Fruit fly (Drosophila melanogaster) S2 (cell line): ENCODE measurements around the gene nac.

Source experiments
- CG8478 ChIP-seq: fragments of >200 bp; optimal IDR thresholded peaks from 2 replicates; lab custom pipeline; 2018
- CTCF ChIP-seq, 2 experiments: fragments of >200 bp; optimal IDR thresholded peaks; 2 replicates each; lab custom pipeline; 2018

The nac gene

dm6 chr3R:8303848-8304247, at the start of gene nac:
Gene nac (minus strand): TSS chr3R:8304023.
- TF ChIP-seq CTCF (optimal IDR thresholded peaks at IDR 0.05; lab: Kevin White, UChicago) (no peak), CG8478 (lab: Kevin White, UChicago) (no peak)

DNA sequence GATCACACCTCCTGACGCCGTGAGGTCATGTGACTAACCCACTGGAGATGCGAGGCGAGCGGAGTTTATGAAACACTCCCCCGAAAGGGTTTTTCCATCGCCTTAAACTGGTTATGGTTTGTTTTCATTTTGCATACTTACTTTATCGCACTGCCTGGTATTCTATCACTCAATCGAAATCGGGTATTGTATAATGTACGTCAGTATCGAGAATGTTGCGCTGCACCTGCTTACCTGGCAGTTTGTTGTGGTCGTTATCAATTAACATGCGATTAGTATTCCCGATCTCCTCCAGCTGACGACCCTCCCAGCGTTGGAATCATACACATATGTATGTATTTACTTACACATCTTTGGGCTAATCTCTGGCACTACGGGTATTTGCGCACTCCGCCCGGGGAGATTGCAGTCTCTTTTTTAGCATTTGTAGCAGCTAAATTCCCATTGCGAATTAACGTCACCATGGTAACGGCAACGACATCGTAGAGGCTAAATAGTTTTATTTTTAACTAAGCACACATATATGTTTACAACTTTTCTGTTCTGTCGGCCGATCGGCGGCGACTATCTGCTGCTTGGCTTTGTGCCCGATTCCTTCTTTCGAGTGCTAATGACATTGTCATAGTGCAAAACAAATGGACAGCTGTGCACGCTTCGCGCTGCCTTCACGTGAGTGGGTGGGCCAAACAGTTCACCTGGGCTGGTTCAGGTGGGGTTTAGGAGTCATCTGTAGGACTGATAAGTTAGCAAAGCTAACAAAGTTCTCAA, 49.3 kb upstream of the nac start:
- TF ChIP-seq CG8478 (lab: Kevin White, UChicago) (no peak), CTCF (optimal IDR thresholded peaks at IDR 0.05; lab: Kevin White, UChicago) (no peak)

DNA sequence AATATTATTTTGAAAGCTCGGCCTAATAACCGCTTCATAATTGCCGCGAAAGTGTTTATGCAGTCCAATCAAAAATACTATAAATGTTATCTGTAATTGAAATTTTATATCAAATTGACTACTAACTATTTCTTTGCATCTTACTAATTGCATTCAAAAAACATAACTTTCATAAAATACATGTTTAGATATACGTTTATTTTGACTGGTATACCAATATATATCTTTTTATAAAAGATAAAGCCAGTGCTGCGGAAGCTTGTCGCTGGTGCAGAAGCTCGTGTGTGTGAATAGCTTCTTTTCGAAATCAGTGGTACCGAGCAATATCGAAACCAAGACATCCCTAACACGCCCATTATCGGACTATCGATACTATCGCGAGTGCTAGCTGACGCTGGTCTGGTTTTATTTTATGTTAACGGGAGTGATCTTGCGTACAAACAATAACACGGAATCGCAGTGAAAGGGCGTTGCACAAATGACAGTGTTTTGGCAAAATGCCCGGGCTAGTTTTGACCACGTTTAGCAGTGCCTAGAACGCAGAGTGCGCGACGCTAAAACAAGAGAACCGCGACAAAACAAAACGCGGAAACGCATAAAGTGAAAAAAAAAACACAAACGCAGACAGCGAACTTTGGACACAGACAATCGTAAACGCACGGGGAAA, 45.8 kb upstream of the nac start, which contains the start of gene Atg13:
Atg13 (plus strand) TSS at position 367 of the 667 bp plus-strand sequence.
- TF ChIP-seq CTCF (optimal IDR thresholded peaks at IDR 0.05; lab: Kevin White, UChicago) (no peak), CG8478 (lab: Kevin White, UChicago) (no peak)

- no peak for TF ChIP-seq CTCF (optimal IDR thresholded peaks at IDR 0.05; lab: Kevin White, UChicago)
- TF ChIP-seq CG8478 (lab: Kevin White, UChicago) = no peak
Observed at dm6 chr3R:8349106-8349448, 45.3 kb upstream of the nac start.

DNA sequence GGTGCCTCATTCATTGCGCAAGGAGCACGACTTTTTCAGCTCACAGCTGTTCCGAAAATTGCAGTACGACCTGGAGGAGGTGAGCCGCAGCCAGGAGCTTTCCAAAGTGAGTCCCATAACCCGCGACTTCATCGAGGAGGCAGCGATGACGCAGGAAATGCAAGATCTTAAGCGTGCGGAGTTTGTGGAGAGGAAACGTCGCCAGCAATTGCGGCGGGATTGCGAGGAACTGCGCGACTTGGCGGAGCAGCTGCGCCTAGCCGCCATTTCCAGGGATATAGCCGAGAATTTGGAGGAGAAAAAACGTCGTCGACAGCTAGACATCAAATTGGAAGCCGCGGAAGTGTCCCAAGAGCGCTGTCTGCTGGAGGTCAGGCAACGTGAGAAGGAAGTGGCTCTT, 44.0 kb upstream of the nac start:
- TF ChIP-seq CTCF (optimal IDR thresholded peaks at IDR 0.05; lab: Kevin White, UChicago) = no peak
- no peak for TF ChIP-seq CG8478 (lab: Kevin White, UChicago)

dm6 chr3R:8347279-8347678, 43.5 kb upstream of the nac start, which contains the start of gene CG7352:
Gene CG7352 (plus strand): TSS chr3R:8347579.
- TF ChIP-seq CG8478 (lab: Kevin White, UChicago) (no peak), CTCF (optimal IDR thresholded peaks at IDR 0.05; lab: Kevin White, UChicago) (no peak)

DNA sequence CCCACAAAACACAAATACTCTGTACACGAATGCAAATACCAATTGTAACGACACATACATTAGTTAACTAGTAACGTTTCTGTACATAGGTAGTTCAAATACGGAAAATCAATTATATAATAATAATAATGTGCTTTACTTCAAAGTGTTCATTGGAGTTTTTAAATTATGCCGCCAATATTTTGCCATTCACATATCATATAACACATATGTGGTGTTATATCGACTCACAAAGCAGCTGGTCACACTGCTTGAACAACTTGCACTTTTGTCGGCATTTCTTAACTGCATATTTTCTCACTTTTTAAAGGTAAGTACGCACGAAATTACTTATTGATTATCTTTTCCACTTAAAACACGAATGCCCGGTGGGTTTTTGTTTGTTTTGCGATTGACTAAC, 40.4 kb upstream of the nac start, which contains the start of gene DppIII:
DppIII (plus strand) TSS at position 227 of the 400 bp plus-strand sequence.
- no peak for TF ChIP-seq CTCF (optimal IDR thresholded peaks at IDR 0.05; lab: Kevin White, UChicago)
- TF ChIP-seq CG8478 (lab: Kevin White, UChicago) = no peak

DNA sequence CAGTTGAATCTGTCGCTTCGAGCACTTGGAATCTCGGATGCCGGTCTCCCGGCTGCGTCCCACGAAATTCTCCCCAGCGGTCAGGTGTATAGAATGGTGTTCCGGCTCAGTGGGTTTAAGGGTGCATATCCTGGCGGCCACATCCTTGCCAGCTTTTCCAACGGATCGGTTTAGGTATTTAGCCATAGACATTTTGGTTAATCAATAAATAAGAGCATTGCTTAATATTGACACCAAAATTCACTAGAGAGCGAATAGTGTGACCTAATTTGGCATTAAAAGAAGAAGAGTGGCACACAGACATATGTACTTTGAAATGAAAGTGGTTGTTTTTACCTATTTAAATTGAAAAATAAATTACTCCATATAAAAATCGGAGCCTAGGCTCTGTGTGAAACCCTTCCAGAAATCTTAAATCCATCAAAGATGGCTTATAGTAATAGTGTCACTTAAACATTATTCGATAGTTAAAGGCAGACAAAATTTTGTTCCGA, 39.5 kb upstream of the nac start, which contains the start of the genes PNKP and COX7AL:
PNKP (minus strand) TSS at position 266 of the 494 bp plus-strand sequence.
COX7AL (plus strand) TSS at position 419 of the 494 bp plus-strand sequence.
- TF ChIP-seq CTCF (optimal IDR thresholded peaks at IDR 0.05; lab: Kevin White, UChicago) (no peak), CG8478 (lab: Kevin White, UChicago) (no peak)

DNA sequence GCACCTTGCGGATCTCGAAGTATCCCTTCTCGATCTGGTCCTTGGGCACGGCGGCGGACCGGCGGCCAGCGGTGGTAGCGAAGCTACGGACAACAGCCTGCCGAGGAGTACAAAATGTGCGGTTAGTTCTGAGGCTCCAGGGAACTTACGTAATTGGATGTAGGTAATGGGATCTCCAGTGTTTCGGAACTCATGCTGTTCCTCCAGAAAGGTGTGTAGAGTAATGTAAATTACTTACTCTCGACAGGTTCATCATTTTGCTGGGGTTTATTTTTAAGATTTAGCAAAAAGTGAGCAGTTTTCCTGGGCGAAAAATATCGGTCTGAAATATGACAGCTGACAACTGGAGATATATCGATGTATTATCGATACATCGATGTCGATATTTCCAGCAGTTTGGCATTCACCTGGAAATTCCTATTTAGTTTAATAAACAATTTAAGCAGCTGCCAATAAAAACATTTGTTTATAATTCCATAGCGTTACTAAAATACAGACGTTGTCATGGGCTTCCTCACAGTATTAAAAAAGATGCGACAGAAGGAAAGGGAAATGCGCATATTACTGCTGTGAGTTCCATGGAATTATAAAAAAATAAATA, 37.0 kb upstream of the nac start, which contains the start of the genes COX7A and Arl2:
COX7A (minus strand) TSS at position 369 of the 601 bp plus-strand sequence.
Arl2 (plus strand) TSS at position 426 of the 601 bp plus-strand sequence.
- TF ChIP-seq CG8478 (lab: Kevin White, UChicago) (no peak), CTCF (optimal IDR thresholded peaks at IDR 0.05; lab: Kevin White, UChicago) (peak in 1 of 2 experiments; percentile 16)

dm6 chr3R:8336012-8336567, 32.3 kb upstream of the nac start:
- no peak for TF ChIP-seq CG8478 (lab: Kevin White, UChicago)
- TF ChIP-seq CTCF (optimal IDR thresholded peaks at IDR 0.05; lab: Kevin White, UChicago) = no peak

- no peak for TF ChIP-seq CG8478 (lab: Kevin White, UChicago)
- no peak for TF ChIP-seq CTCF (optimal IDR thresholded peaks at IDR 0.05; lab: Kevin White, UChicago)
Observed at dm6 chr3R:8334982-8335381, 31.2 kb upstream of the nac start.

DNA sequence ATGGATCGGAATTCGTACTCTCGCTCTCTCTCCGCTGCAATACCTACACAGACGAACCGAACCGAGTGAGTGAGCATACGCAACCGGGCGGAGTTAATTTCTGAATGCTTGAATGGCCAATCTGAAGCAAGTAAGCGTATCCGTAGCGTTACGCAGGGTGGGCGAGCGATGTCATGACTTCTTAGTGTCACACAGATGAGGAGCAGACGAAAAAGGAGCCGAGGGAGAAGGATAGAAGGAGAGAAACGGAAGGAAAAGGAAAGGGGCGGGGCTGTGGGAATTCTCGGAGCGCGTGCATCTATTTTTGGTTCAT, 30.6 kb upstream of the nac start:
- TF ChIP-seq CTCF (optimal IDR thresholded peaks at IDR 0.05; lab: Kevin White, UChicago) (no peak), CG8478 (lab: Kevin White, UChicago) (no peak)

- TF ChIP-seq CG8478 (lab: Kevin White, UChicago) (no peak), CTCF (optimal IDR thresholded peaks at IDR 0.05; lab: Kevin White, UChicago) (no peak)
Observed at dm6 chr3R:8333768-8334470, 30.1 kb upstream of the nac start, which contains the start of gene Poxm. Gene Poxm (minus strand): TSS chr3R:8333792.

dm6 chr3R:8329628-8330027, 25.8 kb upstream of the nac start:
- TF ChIP-seq CG8478 (lab: Kevin White, UChicago) (no peak), CTCF (optimal IDR thresholded peaks at IDR 0.05; lab: Kevin White, UChicago) (no peak)
